Fruit fly (Drosophila melanogaster): Measurements from ENCODE around the gene CG44869.

DNA sequence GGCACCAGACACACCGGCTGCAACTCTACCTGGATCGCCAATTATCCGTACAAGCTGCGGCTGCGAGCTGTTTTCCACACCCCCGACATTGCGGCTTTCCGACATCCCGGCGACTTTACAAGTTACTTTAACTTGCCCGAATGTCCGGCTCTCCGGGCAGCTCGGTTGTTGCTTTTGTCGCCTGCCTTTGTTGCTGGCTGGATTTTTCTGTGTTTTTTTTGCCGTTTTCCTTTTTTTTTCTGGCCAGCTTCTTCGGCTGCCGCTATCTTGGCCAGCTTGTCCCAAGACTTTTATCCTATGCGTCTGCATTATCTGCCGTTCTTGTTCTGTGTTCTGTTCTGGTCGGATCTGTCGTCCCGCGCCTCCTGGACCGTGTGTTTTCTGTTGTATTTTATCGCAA is 12.2 kb downstream of the CG44869 start:
- TF ChIP-seq kay (GFP tag; ENCODE audit: borderline replicate concordance), result no peak
- no peak for TF ChIP-seq CG11617 (GFP tag; optimal IDR thresholded peaks at IDR 0.05)
- TF ChIP-seq Crg-1 (GFP tag; optimal IDR thresholded peaks at IDR 0.05), result no peak
- no peak for TF ChIP-seq tj (GFP tag; optimal IDR thresholded peaks at IDR 0.05)
- no peak for TF ChIP-seq cnc (optimal IDR thresholded peaks at IDR 0.05)
- TF ChIP-seq CG7045 (GFP tag; optimal IDR thresholded peaks at IDR 0.05), result no peak
- no peak for TF ChIP-seq ovo (GFP tag; optimal IDR thresholded peaks at IDR 0.05)
- no peak for TF ChIP-seq pad (GFP tag; optimal IDR thresholded peaks at IDR 0.05)
- TF ChIP-seq CG12768 (GFP tag; optimal IDR thresholded peaks at IDR 0.05), result no peak
- TF ChIP-seq Clk (GFP tag; optimal IDR thresholded peaks at IDR 0.05), result no peak

Measured in whole organism, adult.